Fruit fly (Drosophila melanogaster) whole organism, embryonic: Measurements from ENCODE around the gene Sam-S.

ENCODE experiments used
- B-H1 ChIP-seq: fragments of 200-800 bp; sonication (Bioruptor generic); IDR thresholded peaks from 3 replicates; pipeline ENCODE4 v1.3.6; 2022; ENCODE audit warnings: missing biosample characterization, missing genetic modification characterization
- Bgb ChIP-seq: fragments of 200-800 bp; sonication (Bioruptor generic); IDR thresholded peaks from 2 replicates; pipeline ENCODE4 v1.3.6; 2022; ENCODE audit warnings: missing biosample characterization, missing genetic modification characterization; ENCODE audit not compliant: partially characterized antibody
- CG11560 ChIP-seq: fragments of 200-800 bp; sonication (Bioruptor generic); IDR thresholded peaks from 3 replicates; pipeline ENCODE4 v1.3.6; 2022; ENCODE audit warnings: missing biosample characterization, missing genetic modification characterization
- CG12155 ChIP-seq: fragments of 200-800 bp; sonication (Bioruptor generic); optimal IDR thresholded peaks from 3 replicates; lab custom pipeline; 2016; ENCODE audit warnings: missing biosample characterization, missing genetic modification characterization
- CG13296 ChIP-seq: fragments of 200-800 bp; sonication (Bioruptor generic); optimal IDR thresholded peaks from 3 replicates; lab custom pipeline; 2018; ENCODE audit warnings: missing biosample characterization, mild to moderate bottlenecking, missing genetic modification characterization
- CG13624 ChIP-seq: fragments of 200-800 bp; sonication (Bioruptor generic); optimal IDR thresholded peaks from 2 replicates; lab custom pipeline; 2016; ENCODE audit warnings: missing biosample characterization, missing genetic modification characterization
- CG15073 ChIP-seq: fragments of 200-800 bp; sonication (Bioruptor generic); optimal IDR thresholded peaks from 2 replicates; lab custom pipeline; 2016; ENCODE audit warnings: missing biosample characterization, missing genetic modification characterization
- CG17612 ChIP-seq: fragments of 200-800 bp; sonication (Bioruptor generic); IDR thresholded peaks from 2 replicates; pipeline ENCODE4 v1.3.6; 2022; ENCODE audit warnings: missing biosample characterization, missing genetic modification characterization
- CG2875 ChIP-seq: fragments of 200-800 bp; sonication (Bioruptor generic); optimal IDR thresholded peaks from 2 replicates; lab custom pipeline; 2017; ENCODE audit warnings: missing biosample characterization, mild to moderate bottlenecking, missing genetic modification characterization, missing genetic modification reagents
- CG31224 ChIP-seq: fragments of 200-800 bp; sonication (Bioruptor generic); IDR thresholded peaks from 2 replicates; pipeline ENCODE4 v1.3.6; 2022; ENCODE audit warnings: missing biosample characterization, missing genetic modification characterization
- CG32532 ChIP-seq: fragments of 200-800 bp; sonication (Bioruptor generic); IDR thresholded peaks from 2 replicates; pipeline ENCODE4 v1.3.6; 2022; ENCODE audit warnings: missing biosample characterization, missing genetic modification characterization
- CG33213 ChIP-seq: fragments of 200-800 bp; sonication (Bioruptor generic); optimal IDR thresholded peaks from 3 replicates; lab custom pipeline; 2016; ENCODE audit warnings: missing biosample characterization, missing genetic modification characterization
- CG34224 ChIP-seq: fragments of 200-800 bp; sonication (Bioruptor generic); IDR thresholded peaks from 3 replicates; pipeline ENCODE4 v1.3.6; 2022; ENCODE audit warnings: missing biosample characterization, missing genetic modification characterization; ENCODE audit not compliant: partially characterized antibody
- CG34376 ChIP-seq: fragments of 200-800 bp; sonication (Bioruptor generic); optimal IDR thresholded peaks from 2 replicates; lab custom pipeline; 2018; ENCODE audit warnings: missing biosample characterization, mild to moderate bottlenecking, missing genetic modification characterization
- CG4360 ChIP-seq: fragments of 200-800 bp; sonication (Bioruptor generic); IDR thresholded peaks from 2 replicates; pipeline ENCODE4 v1.3.6; 2022; ENCODE audit warnings: missing biosample characterization, missing genetic modification characterization
- CG4404 ChIP-seq: fragments of 200-800 bp; sonication (Bioruptor generic); IDR thresholded peaks from 2 replicates; pipeline ENCODE4 v1.3.6; 2022; ENCODE audit warnings: missing biosample characterization, missing genetic modification characterization
- CG6175 ChIP-seq: fragments of 200-800 bp; sonication (Bioruptor generic); IDR thresholded peaks from 3 replicates; pipeline ENCODE4 v1.3.6; 2022; ENCODE audit warnings: missing biosample characterization, missing genetic modification characterization
- CG7928 ChIP-seq: fragments of 200-800 bp; sonication (Bioruptor generic); optimal IDR thresholded peaks from 2 replicates; lab custom pipeline; 2017; ENCODE audit warnings: missing biosample characterization, mild to moderate bottlenecking, missing genetic modification characterization
- CG7987 ChIP-seq: fragments of 200-800 bp; sonication (Bioruptor generic); optimal IDR thresholded peaks from 2 replicates; lab custom pipeline; 2018; ENCODE audit warnings: missing biosample characterization, mild to moderate bottlenecking, missing genetic modification characterization, moderate library complexity
- CG9437 ChIP-seq: fragments of 200-800 bp; sonication (Bioruptor generic); optimal IDR thresholded peaks from 2 replicates; lab custom pipeline; 2018; ENCODE audit warnings: missing biosample characterization, mild to moderate bottlenecking, missing genetic modification characterization
- Dad ChIP-seq: fragments of 200-800 bp; sonication (Bioruptor generic); optimal IDR thresholded peaks from 3 replicates; lab custom pipeline; 2016; ENCODE audit warnings: missing biosample characterization, missing genetic modification characterization
- Dek ChIP-seq: fragments of 200-800 bp; sonication (Bioruptor generic); optimal IDR thresholded peaks from 3 replicates; lab custom pipeline; 2019; ENCODE audit warnings: missing biosample characterization, mild to moderate bottlenecking, missing genetic modification characterization, moderate library complexity
- Dip2 ChIP-seq: fragments of 200-800 bp; sonication (Bioruptor generic); IDR thresholded peaks from 2 replicates; pipeline ENCODE4 v1.3.6; 2022; ENCODE audit warnings: missing biosample characterization, missing genetic modification characterization
- HLH54F ChIP-seq: fragments of 200-800 bp; sonication (Bioruptor generic); optimal IDR thresholded peaks from 3 replicates; lab custom pipeline; 2016; ENCODE audit warnings: missing biosample characterization, missing genetic modification characterization
- Max ChIP-seq: fragments of 200-800 bp; sonication (Bioruptor generic); optimal IDR thresholded peaks from 2 replicates; lab custom pipeline; 2016; ENCODE audit warnings: missing biosample characterization, mild to moderate bottlenecking, missing genetic modification characterization
- Nf-YA ChIP-seq: fragments of 200-800 bp; sonication (Bioruptor generic); IDR thresholded peaks from 2 replicates; pipeline ENCODE4 v1.3.6; 2022; ENCODE audit warnings: missing biosample characterization, missing genetic modification characterization
- Oaz ChIP-seq: fragments of 200-800 bp; sonication (Bioruptor generic); IDR thresholded peaks from 2 replicates; pipeline ENCODE4 v1.3.6; 2022; ENCODE audit warnings: missing biosample characterization, missing genetic modification characterization
- Ravus ChIP-seq: fragments of 200-800 bp; sonication (Bioruptor generic); IDR thresholded peaks from 2 replicates; pipeline ENCODE4 v1.3.6; 2022; ENCODE audit warnings: missing biosample characterization, missing genetic modification characterization
- Ssrp ChIP-seq: fragments of 200-800 bp; sonication (Bioruptor generic); optimal IDR thresholded peaks from 2 replicates; lab custom pipeline; 2018; ENCODE audit warnings: missing biosample characterization, mild to moderate bottlenecking, missing genetic modification characterization, moderate library complexity
- TFAM ChIP-seq: fragments of 200-800 bp; sonication (Bioruptor generic); optimal IDR thresholded peaks from 2 replicates; lab custom pipeline; 2017; ENCODE audit warnings: missing biosample characterization, missing genetic modification characterization, inconsistent platforms
- Trl ChIP-seq, 3 experiments: fragments of >200 bp in 2 of 3; fragments of 200-800 bp in 1 of 3; sonication (Bioruptor generic) in 1 of 3; optimal IDR thresholded peaks; 2 replicates in 1 of 3; 3 replicates in 2 of 3; lab custom pipeline; 2016 to 2017; ENCODE audit warnings: missing biosample characterization in 1 of 3, missing genetic modification characterization in 1 of 3
- cwo ChIP-seq: fragments of 200-800 bp; sonication (Bioruptor generic); optimal IDR thresholded peaks from 3 replicates; lab custom pipeline; 2017; ENCODE audit warnings: missing biosample characterization, missing genetic modification characterization, mild to moderate bottlenecking, moderate library complexity, missing genetic modification reagents
- dm ChIP-seq: fragments of 200-800 bp; sonication (Bioruptor generic); optimal IDR thresholded peaks from 3 replicates; lab custom pipeline; 2016; ENCODE audit warnings: missing biosample characterization, missing genetic modification characterization
- kah ChIP-seq: fragments of 200-800 bp; sonication (Bioruptor generic); optimal IDR thresholded peaks from 2 replicates; lab custom pipeline; 2018; ENCODE audit warnings: missing biosample characterization, mild to moderate bottlenecking, missing genetic modification characterization
- lab ChIP-seq: fragments of 200-800 bp; sonication (Bioruptor generic); optimal IDR thresholded peaks from 3 replicates; lab custom pipeline; 2017; ENCODE audit warnings: missing biosample characterization, missing genetic modification characterization, mild to moderate bottlenecking, moderate library complexity, missing genetic modification reagents
- mirr ChIP-seq: fragments of 200-800 bp; sonication (Bioruptor generic); optimal IDR thresholded peaks from 3 replicates; lab custom pipeline; 2018; ENCODE audit warnings: missing biosample characterization, mild to moderate bottlenecking, missing genetic modification characterization
- pfk ChIP-seq: fragments of 200-800 bp; sonication (Bioruptor generic); optimal IDR thresholded peaks from 2 replicates; lab custom pipeline; 2018; ENCODE audit warnings: missing biosample characterization, mild to moderate bottlenecking, missing genetic modification characterization, moderate library complexity
- pita ChIP-seq: fragments of 200-800 bp; sonication (Bioruptor generic); optimal IDR thresholded peaks from 2 replicates; lab custom pipeline; 2017; ENCODE audit warnings: missing biosample characterization, mild to moderate bottlenecking, missing genetic modification characterization
- pum ChIP-seq: fragments of 200-800 bp; sonication (Bioruptor generic); optimal IDR thresholded peaks from 2 replicates; lab custom pipeline; 2016; ENCODE audit warnings: missing biosample characterization, missing genetic modification characterization
- pzg ChIP-seq: fragments of 200-800 bp; sonication (Bioruptor generic); optimal IDR thresholded peaks from 3 replicates; lab custom pipeline; 2018; ENCODE audit warnings: missing biosample characterization, mild to moderate bottlenecking, missing genetic modification characterization, moderate library complexity
- row ChIP-seq: fragments of 200-800 bp; sonication (Bioruptor generic); IDR thresholded peaks from 3 replicates; pipeline ENCODE4 v1.3.6; 2022; ENCODE audit warnings: missing biosample characterization, missing genetic modification characterization
- run ChIP-seq: fragments of 200-800 bp; sonication (Bioruptor generic); optimal IDR thresholded peaks from 3 replicates; lab custom pipeline; 2018; ENCODE audit warnings: missing biosample characterization, mild to moderate bottlenecking, missing genetic modification characterization
- shn ChIP-seq: fragments of 200-800 bp; sonication (Bioruptor generic); optimal IDR thresholded peaks from 3 replicates; lab custom pipeline; 2016; ENCODE audit warnings: missing biosample characterization, missing genetic modification characterization
- sima ChIP-seq: fragments of 200-800 bp; sonication (Bioruptor generic); optimal IDR thresholded peaks from 2 replicates; lab custom pipeline; 2016; ENCODE audit warnings: missing biosample characterization, missing genetic modification characterization
- sr ChIP-seq: fragments of 200-800 bp; sonication (Bioruptor generic); IDR thresholded peaks from 3 replicates; pipeline ENCODE4 v1.3.6; 2022; ENCODE audit warnings: missing biosample characterization, missing genetic modification characterization
- tin ChIP-seq: fragments of 200-800 bp; sonication (Bioruptor generic); optimal IDR thresholded peaks from 3 replicates; lab custom pipeline; 2016; ENCODE audit warnings: missing biosample characterization, missing genetic modification characterization
- twi ChIP-seq: fragments of 200-800 bp; optimal IDR thresholded peaks from 2 replicates; lab custom pipeline; 2019; ENCODE audit warnings: missing biosample characterization, mild to moderate bottlenecking, missing genetic modification characterization, moderate library complexity
- unc-4 ChIP-seq: fragments of 200-800 bp; sonication (Bioruptor generic); IDR thresholded peaks from 2 replicates; pipeline ENCODE4 v1.3.6; 2022; ENCODE audit warnings: missing biosample characterization, missing genetic modification characterization; ENCODE audit not compliant: partially characterized antibody
- unpg ChIP-seq: fragments of 200-800 bp; sonication (Bioruptor generic); optimal IDR thresholded peaks from 3 replicates; lab custom pipeline; 2018; ENCODE audit warnings: missing biosample characterization, mild to moderate bottlenecking, missing genetic modification characterization, moderate library complexity
- yki ChIP-seq: fragments of >200 bp; optimal IDR thresholded peaks from 3 replicates; lab custom pipeline; 2018

Sam-S gene

DNA sequence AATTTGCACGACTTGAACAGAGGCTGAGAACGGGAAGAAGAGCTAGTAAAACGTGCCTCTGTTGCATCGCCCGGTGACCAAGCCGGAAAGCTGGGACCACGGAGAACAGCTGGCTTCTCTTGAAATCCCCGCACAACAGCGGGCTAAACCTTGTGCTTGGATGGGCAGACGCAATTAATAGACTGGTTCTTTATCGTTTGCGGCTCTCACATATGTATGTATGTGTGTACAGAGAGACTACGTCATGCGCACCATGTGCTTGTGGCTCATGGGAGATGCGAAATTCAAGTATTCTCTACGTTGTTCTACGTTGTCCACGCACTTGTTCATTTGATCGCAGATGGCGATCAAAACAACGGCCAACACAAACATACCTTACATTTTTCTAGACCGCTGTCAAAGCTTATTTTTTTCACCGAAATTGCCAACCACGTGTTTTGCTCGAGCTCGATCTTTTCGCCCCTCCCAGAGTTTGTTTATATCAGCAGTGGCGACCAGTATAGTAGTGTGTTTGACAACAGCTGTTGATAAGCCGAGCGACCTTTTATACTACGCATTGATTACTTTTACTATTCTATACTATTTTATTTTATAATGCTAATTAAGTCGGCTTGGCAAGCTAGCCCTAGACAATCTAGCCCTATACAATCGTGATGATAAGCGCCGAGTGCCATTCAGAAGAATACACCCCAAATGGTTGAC lies 2.5 kb downstream of the Sam-S start (continued):
- TF ChIP-seq CG11560 (no peak), lab (GFP tag; lab: Kevin White, UChicago) (peak; percentile 41), twi (tag; lab: Kevin White, UChicago) (peak; percentile 88), mirr (GFP tag; lab: Kevin White, UChicago) (peak; percentile 63), pzg (GFP tag; lab: Kevin White, UChicago) (no peak), CG7928 (no peak), CG15073 (GFP tag; lab: Kevin White, UChicago) (no peak), dm (peak; percentile 87), CG34224 (GFP tag; lab: Robert Waterston, UW) (peak; percentile 44; the same call in 1 of the 3 replicates), run (tag; lab: Kevin White, UChicago) (no peak), pum (GFP tag; lab: Kevin White, UChicago) (no peak), Dip2 (GFP tag; lab: Robert Waterston, UW) (no peak), Bgb (no peak), Ssrp (tag; lab: Kevin White, UChicago) (no peak), unc-4 (GFP tag; lab: Robert Waterston, UW) (no peak; the same call in 1 of the 2 replicates), kah (GFP tag; lab: Kevin White, UChicago) (peak; percentile 22), Max (GFP tag; lab: Kevin White, UChicago) (peak; percentile 61), HLH54F (GFP tag; lab: Kevin White, UChicago) (no peak), pita (GFP tag; lab: Kevin White, UChicago) (no peak), CG13296 (GFP tag; lab: Kevin White, UChicago) (no peak), sr (no peak), CG2875 (no peak), CG32532 (GFP tag; lab: Robert Waterston, UW) (no peak), CG4360 (no peak), Dad (GFP tag; lab: Kevin White, UChicago) (no peak), CG17612 (no peak), CG13624 (GFP tag; lab: Kevin White, UChicago) (peak; percentile 34), yki (lab: Kevin White, UChicago) (no peak), row (GFP tag; lab: Robert Waterston, UW) (0 out of 3 replicates have a peak, but pooled peaks have one; percentile 21), Dek (tag; lab: Kevin White, UChicago) (peak; percentile 15), shn (GFP tag; lab: Kevin White, UChicago) (no peak), cwo (peak; percentile 86), CG4404 (GFP tag; lab: Robert Waterston, UW) (no peak), sima (GFP tag; lab: Kevin White, UChicago) (no peak), pfk (GFP tag; lab: Kevin White, UChicago) (no peak), CG9437 (GFP tag; lab: Kevin White, UChicago) (peak; percentile 41), CG33213 (GFP tag; lab: Kevin White, UChicago) (no peak), unpg (no peak), Ravus (GFP tag; lab: Robert Waterston, UW) (no peak), CG31224 (GFP tag; lab: Robert Waterston, UW) (no peak), Nf-YA (GFP tag; lab: Robert Waterston, UW) (no peak), Oaz (no peak), CG34376 (GFP tag; lab: Kevin White, UChicago) (peak; percentile 90), tin (no peak), B-H1 (GFP tag; lab: Robert Waterston, UW) (no peak), CG12155 (no peak), Trl (optimal IDR thresholded peaks at IDR 0.05; lab: Kevin White, UChicago) (peak; percentile 9 to 56), Trl (GFP tag; optimal IDR thresholded peaks at IDR 0.05; lab: Kevin White, UChicago) (no peak), TFAM (GFP tag; lab: Kevin White, UChicago) (no peak), CG7987 (GFP tag; lab: Kevin White, UChicago) (peak; percentile 47), CG6175 (no peak)
